Worm (Caenorhabditis elegans): ENCODE measurements around the gene asg-2.

DNA sequence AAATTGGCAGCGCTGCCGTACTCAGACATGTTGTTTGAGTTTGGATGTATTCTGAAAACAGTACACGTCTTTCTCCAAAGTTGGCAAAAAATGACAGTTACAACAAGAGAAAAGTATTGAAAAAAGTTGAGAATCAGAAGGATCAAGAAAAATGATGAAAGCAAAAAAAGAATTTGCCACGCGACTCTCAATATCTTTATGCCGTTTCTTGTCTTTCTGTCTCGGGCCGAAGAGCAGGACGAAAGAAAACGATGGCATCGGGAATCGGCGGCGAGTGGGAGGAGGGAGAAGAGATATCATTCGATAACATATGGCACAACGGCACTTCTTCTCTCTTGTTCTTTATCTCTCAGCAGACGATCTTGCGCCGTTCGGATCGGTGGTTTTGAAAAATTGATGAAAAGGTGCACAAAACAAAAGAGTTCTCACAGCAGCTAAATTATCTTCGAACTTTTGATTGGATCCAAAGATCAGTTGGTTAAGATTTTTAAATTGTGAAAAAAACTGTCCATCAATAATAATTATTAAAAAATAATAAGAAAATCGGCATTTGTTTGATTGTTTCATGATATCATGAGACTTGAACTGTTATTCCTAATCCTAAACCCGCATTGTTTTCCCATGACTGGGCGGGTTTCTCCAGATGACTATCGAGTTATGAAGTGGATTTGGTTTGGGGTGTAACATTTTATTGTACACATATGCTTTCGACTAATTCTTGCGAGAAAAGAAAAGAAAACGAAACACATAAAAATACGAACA is 17.7 kb upstream of the asg-2 start, which contains the start of gene gei-15:
- TF ChIP-seq ama-1 (optimal IDR thresholded peaks at IDR 0.05) (no peak), nhr-12 (tag; optimal IDR thresholded peaks at IDR 0.05) (no peak), egl-27 (tag; optimal IDR thresholded peaks at IDR 0.05) (no peak), nhr-19 (GFP tag; conservative IDR thresholded peaks at IDR 0.05) (no peak), blmp-1 (tag; optimal IDR thresholded peaks at IDR 0.05) (no peak)
